Worm (Caenorhabditis elegans) whole organism, mixed stage, embryonic: ENCODE measurements around the gene rpl-25.1.

Experiments used
- M03D4.4 ChIP-seq: sonication (generic microtip); optimal IDR thresholded peaks from 2 replicates; lab custom pipeline; 2017; ENCODE audit warnings: mild to moderate bottlenecking, missing genetic modification characterization, missing compliant biosample characterization
- bed-3 ChIP-seq: fragments of 200-800 bp; sonication (Bioruptor generic); optimal IDR thresholded peaks from 3 replicates; lab custom pipeline; 2018; ENCODE audit warnings: mild to moderate bottlenecking, missing genetic modification characterization, moderate library complexity, missing compliant biosample characterization
- blmp-1 ChIP-seq: fragments of 150-350 bp; optimal IDR thresholded peaks from 2 replicates; lab custom pipeline; 2014; ENCODE audit warnings: missing biosample characterization, missing genetic modification characterization
- ceh-39 ChIP-seq: fragments of 150-350 bp; optimal IDR thresholded peaks from 2 replicates; lab custom pipeline; 2014; ENCODE audit warnings: missing biosample characterization, missing genetic modification characterization
- ceh-43 ChIP-seq: fragments of 200-800 bp; sonication (Bioruptor generic); optimal IDR thresholded peaks from 2 replicates; lab custom pipeline; 2018; ENCODE audit warnings: mild to moderate bottlenecking, missing genetic modification characterization, moderate library complexity, missing compliant biosample characterization
- ceh-83 ChIP-seq: fragments of 200-800 bp; sonication (Bioruptor generic); optimal IDR thresholded peaks from 2 replicates; lab custom pipeline; 2018; ENCODE audit warnings: mild to moderate bottlenecking, missing genetic modification characterization, missing compliant biosample characterization
- ces-1 ChIP-seq: fragments of 150-350 bp; optimal IDR thresholded peaks from 2 replicates; lab custom pipeline; 2014; ENCODE audit warnings: missing biosample characterization, missing genetic modification reagents, missing genetic modification characterization
- cnd-1 ChIP-seq: fragments of 200-800 bp; sonication (Bioruptor generic); optimal IDR thresholded peaks from 2 replicates; lab custom pipeline; 2018; ENCODE audit warnings: mild to moderate bottlenecking, missing genetic modification characterization, missing compliant biosample characterization
- elt-1 ChIP-seq: sonication (generic microtip); optimal IDR thresholded peaks from 2 replicates; lab custom pipeline; 2017; ENCODE audit warnings: missing genetic modification characterization, mild to moderate bottlenecking, missing compliant biosample characterization, antibody characterized with exemption, moderate library complexity, borderline replicate concordance; ENCODE audit not compliant: insufficient read depth
- elt-3 ChIP-seq: fragments of 150-350 bp; optimal IDR thresholded peaks from 2 replicates; lab custom pipeline; 2014; ENCODE audit warnings: missing biosample characterization, missing genetic modification characterization
- flh-1 ChIP-seq: fragments of 200-800 bp; sonication (Bioruptor generic); optimal IDR thresholded peaks from 2 replicates; lab custom pipeline; 2018; ENCODE audit warnings: mild to moderate bottlenecking, missing genetic modification characterization, moderate library complexity, missing compliant biosample characterization
- ham-2 ChIP-seq: fragments of 200-800 bp; sonication (Bioruptor generic); optimal IDR thresholded peaks from 2 replicates; lab custom pipeline; 2018; ENCODE audit warnings: mild to moderate bottlenecking, missing genetic modification characterization, missing compliant biosample characterization
- hlh-1 ChIP-seq: fragments of 150-350 bp; optimal IDR thresholded peaks from 2 replicates; lab custom pipeline; 2014; ENCODE audit warnings: missing biosample characterization, missing genetic modification reagents, missing genetic modification characterization
- lin-13 ChIP-seq: fragments of 150-350 bp; optimal IDR thresholded peaks from 2 replicates; lab custom pipeline; 2014; ENCODE audit warnings: missing biosample characterization, missing genetic modification characterization
- lsy-2 ChIP-seq: fragments of 150-350 bp; optimal IDR thresholded peaks from 2 replicates; lab custom pipeline; 2014; ENCODE audit warnings: missing biosample characterization, missing genetic modification characterization
- mab-5 ChIP-seq: fragments of 150-350 bp; optimal IDR thresholded peaks from 2 replicates; lab custom pipeline; 2014; ENCODE audit warnings: missing biosample characterization, missing genetic modification characterization
- mep-1 ChIP-seq: fragments of 150-350 bp; optimal IDR thresholded peaks from 2 replicates; lab custom pipeline; 2017; ENCODE audit warnings: missing biosample characterization, missing genetic modification reagents, missing genetic modification characterization, inconsistent platforms
- mls-2 ChIP-seq: sonication (generic microtip); optimal IDR thresholded peaks from 2 replicates; lab custom pipeline; 2016; ENCODE audit warnings: mild to moderate bottlenecking, missing genetic modification characterization, moderate library complexity, missing compliant biosample characterization
- nhr-12 ChIP-seq: fragments of 150-350 bp; optimal IDR thresholded peaks from 2 replicates; lab custom pipeline; 2014; ENCODE audit warnings: missing biosample characterization, missing genetic modification characterization
- nhr-2 ChIP-seq: fragments of 150-350 bp; optimal IDR thresholded peaks from 2 replicates; lab custom pipeline; 2014; ENCODE audit warnings: missing biosample characterization, missing genetic modification characterization
- nhr-237 ChIP-seq: fragments of 150-350 bp; optimal IDR thresholded peaks from 2 replicates; lab custom pipeline; 2014; ENCODE audit warnings: missing biosample characterization, missing genetic modification characterization
- nhr-28 ChIP-seq: fragments of 150-350 bp; optimal IDR thresholded peaks from 2 replicates; lab custom pipeline; 2014; ENCODE audit warnings: missing biosample characterization, missing genetic modification characterization
- nhr-76 ChIP-seq: sonication (generic microtip); optimal IDR thresholded peaks from 2 replicates; lab custom pipeline; 2017; ENCODE audit warnings: missing biosample characterization, missing genetic modification characterization
- pha-4 ChIP-seq: fragments of 150-350 bp; optimal IDR thresholded peaks from 2 replicates; lab custom pipeline; 2018; ENCODE audit warnings: missing biosample characterization, missing genetic modification reagents, missing genetic modification characterization
- sem-2 ChIP-seq: fragments of 200-800 bp; sonication (Bioruptor generic); optimal IDR thresholded peaks from 2 replicates; lab custom pipeline; 2018; ENCODE audit warnings: mild to moderate bottlenecking, missing genetic modification characterization, missing compliant biosample characterization
- sptf-1 ChIP-seq: sonication (generic microtip); optimal IDR thresholded peaks from 2 replicates; lab custom pipeline; 2017; ENCODE audit warnings: mild to moderate bottlenecking, missing genetic modification characterization, moderate library complexity, missing compliant biosample characterization
- tbx-8 ChIP-seq: fragments of 200-800 bp; sonication (Bioruptor generic); optimal IDR thresholded peaks from 2 replicates; lab custom pipeline; 2018; ENCODE audit warnings: mild to moderate bottlenecking, missing genetic modification characterization, moderate library complexity, missing compliant biosample characterization
- unc-120 ChIP-seq: sonication (generic microtip); optimal IDR thresholded peaks from 2 replicates; lab custom pipeline; 2017; ENCODE audit warnings: missing genetic modification characterization, missing compliant biosample characterization; ENCODE audit not compliant: poor library complexity, severe bottlenecking
- unc-39 ChIP-seq: fragments of 150-350 bp; optimal IDR thresholded peaks from 2 replicates; lab custom pipeline; 2014; ENCODE audit warnings: missing biosample characterization, missing genetic modification characterization
- unc-62 ChIP-seq: fragments of 150-350 bp; optimal IDR thresholded peaks from 2 replicates; lab custom pipeline; 2014; ENCODE audit warnings: missing biosample characterization, missing genetic modification reagents, missing genetic modification characterization
- zip-8 ChIP-seq: fragments of 150-350 bp; optimal IDR thresholded peaks from 2 replicates; lab custom pipeline; 2014; ENCODE audit warnings: missing biosample characterization, missing genetic modification characterization
- ztf-11 ChIP-seq: fragments of 150-350 bp; optimal IDR thresholded peaks from 2 replicates; lab custom pipeline; 2014; ENCODE audit warnings: missing biosample characterization, missing genetic modification characterization

Gene rpl-25.1

DNA sequence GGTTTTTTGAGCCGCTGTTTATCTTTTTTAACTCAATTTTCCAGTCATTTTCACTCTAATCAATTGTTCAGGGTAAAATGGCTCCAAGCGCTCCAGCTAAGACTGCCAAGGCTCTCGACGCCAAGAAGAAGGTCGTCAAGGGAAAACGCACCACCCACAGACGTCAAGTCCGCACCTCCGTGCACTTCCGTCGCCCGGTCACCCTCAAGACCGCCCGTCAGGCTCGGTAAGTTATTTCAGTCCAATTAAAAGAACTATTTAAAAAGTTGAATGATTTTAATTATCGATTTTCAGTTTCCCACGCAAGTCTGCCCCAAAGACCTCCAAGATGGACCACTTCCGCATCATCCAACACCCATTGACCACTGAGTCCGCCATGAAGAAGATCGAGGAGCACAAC lies at the start of gene rpl-25.1:
rpl-25.1 (plus strand) TSS at position 72 of the 400 bp plus-strand sequence.
- TF ChIP-seq tbx-8 (GFP tag; lab: Kevin White, UChicago): no peak
- no peak for TF ChIP-seq nhr-12 (tag; lab: Kevin White, UChicago)
- TF ChIP-seq blmp-1 (tag; lab: Kevin White, UChicago): no peak
- TF ChIP-seq ceh-39: no peak
- no peak for TF ChIP-seq nhr-237 (tag; lab: Kevin White, UChicago)
- no peak for TF ChIP-seq hlh-1 (tag; lab: Kevin White, UChicago)
- no peak for TF ChIP-seq M03D4.4
- TF ChIP-seq mep-1 (tag; lab: Kevin White, UChicago): no peak
- no peak for TF ChIP-seq ces-1 (GFP tag; lab: Kevin White, UChicago)
- no peak for TF ChIP-seq unc-120
- no peak for TF ChIP-seq sem-2 (GFP tag; lab: Kevin White, UChicago)
- TF ChIP-seq unc-62 (GFP tag; lab: Kevin White, UChicago): no peak
- no peak for TF ChIP-seq bed-3 (GFP tag; lab: Kevin White, UChicago)
- TF ChIP-seq elt-3: no peak
- TF ChIP-seq, all 35 proteins: peak for 0

DNA sequence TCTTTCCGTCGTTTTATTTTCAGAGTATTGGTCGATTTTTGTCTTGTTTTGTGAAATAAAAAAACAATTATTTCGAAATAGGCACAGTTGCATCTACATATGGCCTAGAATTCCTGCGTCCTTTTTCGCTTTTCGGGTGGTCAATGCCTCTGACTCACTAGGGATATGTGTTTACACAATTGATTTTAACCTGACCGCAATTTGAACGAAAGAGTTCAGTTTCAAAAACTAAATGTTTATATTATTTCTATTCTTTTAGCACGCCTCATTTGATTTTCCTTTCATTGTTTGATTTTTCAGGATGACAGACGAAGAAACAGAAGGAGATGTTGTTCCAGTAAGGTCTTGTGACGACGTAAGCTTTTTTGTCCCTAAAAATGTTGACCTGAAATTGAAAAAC lies 47.2 kb upstream of the rpl-25.1 start, which contains the start of gene mfsd-12:
mfsd-12 (plus strand) TSS at position 301 of the 400 bp plus-strand sequence.
- TF ChIP-seq nhr-28 (tag; lab: Kevin White, UChicago) (no peak), ztf-11 (tag; lab: Kevin White, UChicago) (no peak), unc-120 (no peak), flh-1 (no peak), M03D4.4 (no peak), nhr-2 (tag; lab: Kevin White, UChicago) (no peak), nhr-237 (tag; lab: Kevin White, UChicago) (no peak), ceh-83 (GFP tag; lab: Kevin White, UChicago) (no peak), sem-2 (GFP tag; lab: Kevin White, UChicago) (no peak), unc-62 (GFP tag; lab: Kevin White, UChicago) (no peak), mab-5 (tag; lab: Kevin White, UChicago) (no peak), pha-4 (tag; lab: Kevin White, UChicago) (no peak), zip-8 (tag; lab: Kevin White, UChicago) (no peak), mls-2 (tag; lab: Kevin White, UChicago) (no peak), elt-1 (no peak), lsy-2 (tag; lab: Kevin White, UChicago) (no peak), lin-13 (no peak), unc-39 (tag; lab: Kevin White, UChicago) (no peak)

DNA sequence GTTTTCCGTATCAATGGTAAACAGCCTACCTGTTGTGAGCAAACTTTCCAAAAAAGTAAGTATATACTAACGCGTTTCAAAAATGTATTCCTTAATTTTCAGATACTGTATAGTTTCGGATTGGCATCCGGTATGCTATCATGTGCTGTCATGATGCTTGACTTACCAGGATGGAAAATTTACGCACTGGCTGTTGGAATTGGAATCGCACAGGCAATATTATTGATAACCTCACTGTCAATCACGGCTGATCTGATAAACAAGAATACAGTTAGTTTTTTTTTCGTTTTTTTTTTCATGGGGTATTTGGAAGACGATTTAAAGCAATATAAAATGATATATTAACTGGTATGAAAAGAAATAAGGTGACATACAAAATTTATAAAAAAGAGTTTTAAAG lies 43.1 kb upstream of the rpl-25.1 start:
- TF ChIP-seq ham-2 (no peak), elt-1 (no peak), zip-8 (tag; lab: Kevin White, UChicago) (no peak), nhr-2 (tag; lab: Kevin White, UChicago) (no peak), mep-1 (tag; lab: Kevin White, UChicago) (no peak), unc-62 (GFP tag; lab: Kevin White, UChicago) (no peak), nhr-28 (tag; lab: Kevin White, UChicago) (no peak), sptf-1 (tag; lab: Kevin White, UChicago) (no peak), ceh-83 (GFP tag; lab: Kevin White, UChicago) (no peak), unc-120 (no peak), ceh-39 (no peak), lsy-2 (tag; lab: Kevin White, UChicago) (no peak), M03D4.4 (no peak), elt-3 (no peak), hlh-1 (tag; lab: Kevin White, UChicago) (no peak), cnd-1 (tag; lab: Kevin White, UChicago) (no peak)

DNA sequence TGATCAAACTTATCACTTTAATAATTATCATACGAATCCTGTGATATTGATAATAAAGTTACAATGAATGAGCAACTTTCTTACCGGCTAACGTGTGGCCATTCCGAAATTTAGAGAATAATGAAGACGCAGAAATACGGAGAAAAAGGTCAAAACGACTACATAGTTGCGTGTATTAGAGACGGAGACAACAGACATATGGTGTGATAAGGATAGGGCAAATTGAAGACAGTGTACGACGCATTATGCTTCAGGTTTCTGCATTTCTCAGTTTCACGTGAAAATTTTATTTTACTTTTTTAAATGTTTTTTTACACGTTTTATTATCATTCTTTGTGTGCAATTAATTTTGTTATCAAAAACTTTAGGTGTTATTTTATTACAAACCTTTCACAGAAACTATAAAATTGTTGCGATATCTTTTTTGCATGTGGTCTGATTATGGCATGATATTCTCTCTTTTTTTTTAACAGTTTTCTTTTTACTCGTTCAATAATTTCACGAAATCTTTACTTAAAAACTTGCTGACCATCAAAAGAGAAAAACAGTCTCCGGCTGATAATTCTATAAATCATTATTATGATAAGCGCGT lies 41.7 kb upstream of the rpl-25.1 start, which contains the start of gene tmem-135:
tmem-135 (plus strand) TSS at position 542 of the 592 bp plus-strand sequence.
- TF ChIP-seq zip-8 (tag; lab: Kevin White, UChicago) (no peak), ceh-83 (GFP tag; lab: Kevin White, UChicago) (no peak), ceh-43 (GFP tag; lab: Kevin White, UChicago) (no peak), nhr-76 (tag; lab: Kevin White, UChicago) (no peak), lin-13 (no peak), ham-2 (no peak), mep-1 (tag; lab: Kevin White, UChicago) (no peak)
